Worm (Caenorhabditis elegans): Measurements from ENCODE around the gene T22H9.1.

T22H9.1 gene

ce11 chrV:384511-384910 lies 24.9 kb downstream of the T22H9.1 start:
- no peak for TF ChIP-seq dao-5 (tag; optimal IDR thresholded peaks at IDR 0.05)
- no peak for TF ChIP-seq him-1 (tag; optimal IDR thresholded peaks at IDR 0.05)
- TF ChIP-seq W03F9.2 (tag; optimal IDR thresholded peaks at IDR 0.05), result no peak

ce11 chrV:385488-385887 lies 25.9 kb downstream of the T22H9.1 start, which contains the start of gene lipl-5:
Gene lipl-5, plus strand, starts transcription at chrV:385746.
- TF ChIP-seq dao-5 (tag; optimal IDR thresholded peaks at IDR 0.05), result no peak
- no peak for TF ChIP-seq him-1 (tag; optimal IDR thresholded peaks at IDR 0.05)
- TF ChIP-seq W03F9.2 (tag; optimal IDR thresholded peaks at IDR 0.05), result no peak

- TF ChIP-seq W03F9.2 (tag; optimal IDR thresholded peaks at IDR 0.05) (no peak), dao-5 (tag; optimal IDR thresholded peaks at IDR 0.05) (no peak), him-1 (tag; optimal IDR thresholded peaks at IDR 0.05) (no peak)
Measured at ce11 chrV:388397-388796, 28.8 kb downstream of the T22H9.1 start, which contains the start of gene ZK6.6. Gene ZK6.6, plus strand, starts transcription at chrV:388697.

- TF ChIP-seq dao-5 (tag; optimal IDR thresholded peaks at IDR 0.05) (no peak), W03F9.2 (tag; optimal IDR thresholded peaks at IDR 0.05) (no peak), him-1 (tag; optimal IDR thresholded peaks at IDR 0.05) (no peak)
Measured at ce11 chrV:392199-392678, 32.7 kb downstream of the T22H9.1 start, which contains the start of gene nhr-254. Gene nhr-254, plus strand, starts transcription at chrV:392628.

- no peak for TF ChIP-seq dao-5 (tag; optimal IDR thresholded peaks at IDR 0.05)
- TF ChIP-seq W03F9.2 (tag; optimal IDR thresholded peaks at IDR 0.05), result no peak
- TF ChIP-seq him-1 (tag; optimal IDR thresholded peaks at IDR 0.05), result no peak
Measured at ce11 chrV:396309-396708, 36.7 kb downstream of the T22H9.1 start, which contains the start of gene nhr-253. Gene nhr-253, plus strand, starts transcription at chrV:396593.

- TF ChIP-seq him-1 (tag; optimal IDR thresholded peaks at IDR 0.05) (no peak), dao-5 (tag; optimal IDR thresholded peaks at IDR 0.05) (no peak), W03F9.2 (tag; optimal IDR thresholded peaks at IDR 0.05) (no peak)
Measured at ce11 chrV:399721-400120, 40.2 kb downstream of the T22H9.1 start, which contains the start of gene scl-27. Gene scl-27, plus strand, starts transcription at chrV:400021.

ce11 chrV:403028-403427 lies 43.5 kb downstream of the T22H9.1 start, which contains the start of gene srh-62:
Gene srh-62, minus strand, starts transcription at chrV:403128.
- no peak for TF ChIP-seq dao-5 (tag; optimal IDR thresholded peaks at IDR 0.05)
- no peak for TF ChIP-seq W03F9.2 (tag; optimal IDR thresholded peaks at IDR 0.05)
- no peak for TF ChIP-seq him-1 (tag; optimal IDR thresholded peaks at IDR 0.05)

ce11 chrV:404210-404669 lies 44.7 kb downstream of the T22H9.1 start, which contains the start of gene nhr-252:
Gene nhr-252, plus strand, starts transcription at chrV:404619.
- TF ChIP-seq W03F9.2 (tag; optimal IDR thresholded peaks at IDR 0.05), result no peak
- TF ChIP-seq dao-5 (tag; optimal IDR thresholded peaks at IDR 0.05), result no peak
- no peak for TF ChIP-seq him-1 (tag; optimal IDR thresholded peaks at IDR 0.05)

ce11 chrV:412820-413219 lies 53.3 kb downstream of the T22H9.1 start:
- TF ChIP-seq dao-5 (tag; optimal IDR thresholded peaks at IDR 0.05), result no peak
- TF ChIP-seq him-1 (tag; optimal IDR thresholded peaks at IDR 0.05), result no peak
- no peak for TF ChIP-seq W03F9.2 (tag; optimal IDR thresholded peaks at IDR 0.05)
